Worm (Caenorhabditis elegans) whole organism, L3 larva: ENCODE results near the gene mab-10.

ENCODE experiments used
- fos-1 ChIP-seq: fragments of 150-350 bp; optimal IDR thresholded peaks from 2 replicates; lab custom pipeline; 2014; ENCODE audit warnings: missing biosample characterization, missing genetic modification characterization
- hmg-11 ChIP-seq: sonication (generic microtip); optimal IDR thresholded peaks from 2 replicates; lab custom pipeline; 2016; ENCODE audit warnings: missing genetic modification characterization, missing compliant biosample characterization
- nhr-23 ChIP-seq: fragments of 150-350 bp; optimal IDR thresholded peaks from 2 replicates; lab custom pipeline; 2014; ENCODE audit warnings: missing biosample characterization, missing genetic modification reagents, missing genetic modification characterization
- nhr-67 ChIP-seq: fragments of 150-350 bp; optimal IDR thresholded peaks from 2 replicates; lab custom pipeline; 2014; ENCODE audit warnings: missing biosample characterization, missing genetic modification characterization
- unc-39 ChIP-seq: sonication (generic microtip); optimal IDR thresholded peaks from 4 replicates; lab custom pipeline; 2017; ENCODE audit warnings: missing biosample characterization, missing genetic modification characterization
- zag-1 ChIP-seq: fragments of 150-350 bp; optimal IDR thresholded peaks from 2 replicates; lab custom pipeline; 2014; ENCODE audit warnings: missing biosample characterization, missing genetic modification characterization

DNA sequence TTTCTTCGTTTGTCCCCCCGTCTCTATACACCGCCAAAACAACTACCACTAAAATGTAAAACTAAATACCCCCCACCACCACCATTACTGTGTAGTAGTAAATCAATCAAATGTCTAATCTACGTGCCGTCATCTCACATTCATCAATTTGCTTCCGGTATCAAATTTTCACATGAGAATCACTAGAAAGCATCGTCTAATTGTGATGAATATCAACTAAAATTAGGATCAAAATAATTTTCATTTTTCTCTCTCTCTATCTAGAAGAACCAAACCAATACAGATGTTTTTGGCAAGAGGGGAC, 18.9 kb downstream of the mab-10 start:
- TF ChIP-seq fos-1 (no peak), zag-1 (tag; lab: Kevin White, UChicago) (no peak), hmg-11 (no peak), nhr-23 (tag; lab: Kevin White, UChicago) (no peak), unc-39 (tag; lab: Kevin White, UChicago) (no peak), nhr-67 (tag; lab: Kevin White, UChicago) (no peak)
